Worm (Caenorhabditis elegans): ENCODE measurements around the gene ZK328.6.

The ZK328.6 gene

DNA sequence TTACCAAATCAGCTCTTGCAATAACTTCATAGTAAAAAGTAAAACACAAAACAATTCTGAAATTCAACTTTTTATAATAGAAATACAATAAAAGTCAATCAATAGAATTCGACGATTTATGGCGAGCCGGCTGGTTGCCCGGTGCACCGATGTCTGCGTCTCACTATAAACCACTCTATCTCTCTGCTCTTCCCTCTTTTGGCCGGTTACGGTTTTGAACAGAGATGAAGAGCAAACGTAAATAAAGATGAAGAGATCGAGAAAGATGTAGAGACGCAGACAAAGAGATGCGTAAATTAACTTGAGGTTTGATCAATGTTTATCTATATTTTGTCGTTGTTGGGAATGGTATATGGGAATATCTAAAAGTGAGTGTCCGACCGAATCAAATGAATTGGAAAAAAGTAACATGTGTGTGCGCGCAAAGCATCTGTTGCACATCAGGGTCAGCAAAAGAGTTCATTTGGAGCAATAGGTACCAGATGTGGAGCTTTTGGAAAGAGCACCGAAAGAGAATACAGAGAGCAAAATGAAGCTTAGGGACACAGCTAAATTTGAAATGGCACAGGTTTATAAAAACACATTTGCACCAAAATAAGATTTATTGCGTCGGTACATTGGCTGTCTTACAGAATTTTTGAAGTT, 50.0 kb downstream of the ZK328.6 start:
- TF ChIP-seq nhr-28 (tag; optimal IDR thresholded peaks at IDR 0.05) = peak; percentile 12
- peak; percentile 36 for TF ChIP-seq mes-2 (tag; optimal IDR thresholded peaks at IDR 0.05; ENCODE audit: poor library complexity, severe bottlenecking)
- no peak for TF ChIP-seq unc-130 (GFP tag; optimal IDR thresholded peaks at IDR 0.05)
- no peak for TF ChIP-seq aly-2 (tag; optimal IDR thresholded peaks at IDR 0.05)
- no peak for TF ChIP-seq rbr-2 (tag; optimal IDR thresholded peaks at IDR 0.05)
- no peak for TF ChIP-seq attf-4 (tag; optimal IDR thresholded peaks at IDR 0.05)
- TF ChIP-seq hlh-11 (tag; optimal IDR thresholded peaks at IDR 0.05) = peak; percentile 32
- TF ChIP-seq nhr-48 (tag; optimal IDR thresholded peaks at IDR 0.05) = no peak
- no peak for TF ChIP-seq daf-16 (GFP tag; optimal IDR thresholded peaks at IDR 0.05)
- TF ChIP-seq daf-16 (tag; optimal IDR thresholded peaks at IDR 0.05) = peak; percentile 64
- no peak for TF ChIP-seq lin-1 (GFP tag; IDR thresholded peaks at IDR 0.05)
- TF ChIP-seq zag-1 (tag; optimal IDR thresholded peaks at IDR 0.05) = no peak
- TF ChIP-seq ztf-11 (tag; optimal IDR thresholded peaks at IDR 0.05) = no peak
- peak; percentile 37 for TF ChIP-seq nhr-6 (tag; optimal IDR thresholded peaks at IDR 0.05)
- TF ChIP-seq dve-1 (tag; optimal IDR thresholded peaks at IDR 0.05; ENCODE audit: insufficient read depth) = peak; percentile 55
- peak in 1 of 2 experiments; percentile 58 for TF ChIP-seq unc-62 (GFP tag; optimal IDR thresholded peaks at IDR 0.05 in 1 of 2)
- TF ChIP-seq unc-62 (tag; optimal IDR thresholded peaks at IDR 0.05) = no peak
- TF ChIP-seq spr-3 (GFP tag; optimal IDR thresholded peaks at IDR 0.05) = no peak
- no peak for TF ChIP-seq D1046.2 (GFP tag; IDR thresholded peaks at IDR 0.05)

All from whole organism, L4 larva.